Worm (Caenorhabditis elegans): ENCODE data around the gene ehbp-1.

ehbp-1 gene

ce11 chrV:9550313-9550712 lies at the start of gene ehbp-1:
TSS of gene ehbp-1 (plus strand) at chrV:9550644.
- TF ChIP-seq flt-1 (GFP tag; IDR thresholded peaks at IDR 0.05): no peak
- no peak for TF ChIP-seq tab-1 (GFP tag; IDR thresholded peaks at IDR 0.05)
- no peak for TF ChIP-seq cog-1 (tag; optimal IDR thresholded peaks at IDR 0.05)
- TF ChIP-seq T22C8.4 (GFP tag; IDR thresholded peaks at IDR 0.05): no peak
- TF ChIP-seq klf-2 (GFP tag; conservative IDR thresholded peaks at IDR 0.05): no peak
- TF ChIP-seq med-1 (GFP tag; optimal IDR thresholded peaks at IDR 0.05; ENCODE audit: insufficient read depth): no peak
- no peak for TF ChIP-seq ztf-23 (GFP tag; IDR thresholded peaks at IDR 0.05)
- no peak for TF ChIP-seq ref-1 (GFP tag; conservative IDR thresholded peaks at IDR 0.05)
- no peak for TF ChIP-seq ztf-29 (GFP tag; IDR thresholded peaks at IDR 0.05)

ce11 chrV:9500826-9501451 lies 49.5 kb upstream of the ehbp-1 start, which contains the start of gene swt-5:
TSS of gene swt-5 (plus strand) at chrV:9501401.
- TF ChIP-seq flt-1 (GFP tag; IDR thresholded peaks at IDR 0.05) (no peak), cog-1 (tag; optimal IDR thresholded peaks at IDR 0.05) (no peak), T22C8.4 (GFP tag; IDR thresholded peaks at IDR 0.05) (no peak), ztf-29 (GFP tag; IDR thresholded peaks at IDR 0.05) (no peak), klf-2 (GFP tag; conservative IDR thresholded peaks at IDR 0.05) (no peak), ref-1 (GFP tag; conservative IDR thresholded peaks at IDR 0.05) (no peak), tab-1 (GFP tag; IDR thresholded peaks at IDR 0.05) (no peak), ztf-23 (GFP tag; IDR thresholded peaks at IDR 0.05) (no peak), med-1 (GFP tag; optimal IDR thresholded peaks at IDR 0.05; ENCODE audit: insufficient read depth) (no peak)

- TF ChIP-seq klf-2 (GFP tag; conservative IDR thresholded peaks at IDR 0.05): peak; percentile 83
- TF ChIP-seq flt-1 (GFP tag; IDR thresholded peaks at IDR 0.05): peak; percentile 97
- peak; percentile 78 for TF ChIP-seq cog-1 (tag; optimal IDR thresholded peaks at IDR 0.05)
- peak; percentile 94 for TF ChIP-seq tab-1 (GFP tag; IDR thresholded peaks at IDR 0.05)
- TF ChIP-seq ztf-29 (GFP tag; IDR thresholded peaks at IDR 0.05): peak; percentile 79; the same call in 1 of the 2 replicates
- peak; percentile 95 for TF ChIP-seq ztf-23 (GFP tag; IDR thresholded peaks at IDR 0.05)
- peak; percentile 95 for TF ChIP-seq T22C8.4 (GFP tag; IDR thresholded peaks at IDR 0.05)
- TF ChIP-seq ref-1 (GFP tag; conservative IDR thresholded peaks at IDR 0.05): peak; percentile 84
- peak; percentile 41 for TF ChIP-seq med-1 (GFP tag; optimal IDR thresholded peaks at IDR 0.05; ENCODE audit: insufficient read depth)
Measured at ce11 chrV:9503152-9503817, 47.2 kb upstream of the ehbp-1 start.

- TF ChIP-seq flt-1 (GFP tag; IDR thresholded peaks at IDR 0.05): no peak
- TF ChIP-seq tab-1 (GFP tag; IDR thresholded peaks at IDR 0.05): no peak
- TF ChIP-seq ref-1 (GFP tag; conservative IDR thresholded peaks at IDR 0.05): no peak
- no peak for TF ChIP-seq ztf-29 (GFP tag; IDR thresholded peaks at IDR 0.05)
Measured at ce11 chrV:9504474-9504960, 45.9 kb upstream of the ehbp-1 start, which contains the start of gene haao-1. TSS of gene haao-1 (plus strand) at chrV:9504910.

ce11 chrV:9506931-9507330 lies 43.5 kb upstream of the ehbp-1 start:
- TF ChIP-seq med-1 (GFP tag; optimal IDR thresholded peaks at IDR 0.05; ENCODE audit: insufficient read depth) (no peak), cog-1 (tag; optimal IDR thresholded peaks at IDR 0.05) (no peak), tab-1 (GFP tag; IDR thresholded peaks at IDR 0.05) (no peak), flt-1 (GFP tag; IDR thresholded peaks at IDR 0.05) (no peak), klf-2 (GFP tag; conservative IDR thresholded peaks at IDR 0.05) (no peak), ztf-29 (GFP tag; IDR thresholded peaks at IDR 0.05) (no peak), T22C8.4 (GFP tag; IDR thresholded peaks at IDR 0.05) (no peak), ref-1 (GFP tag; conservative IDR thresholded peaks at IDR 0.05) (no peak), ztf-23 (GFP tag; IDR thresholded peaks at IDR 0.05) (no peak)

ce11 chrV:9507742-9508141 lies 42.7 kb upstream of the ehbp-1 start, which contains the start of gene acs-14:
TSS of gene acs-14 (plus strand) at chrV:9508132.
- TF ChIP-seq klf-2 (GFP tag; conservative IDR thresholded peaks at IDR 0.05) (no peak), ref-1 (GFP tag; conservative IDR thresholded peaks at IDR 0.05) (no peak), cog-1 (tag; optimal IDR thresholded peaks at IDR 0.05) (no peak), ztf-29 (GFP tag; IDR thresholded peaks at IDR 0.05) (no peak), ztf-23 (GFP tag; IDR thresholded peaks at IDR 0.05) (no peak), flt-1 (GFP tag; IDR thresholded peaks at IDR 0.05) (no peak), med-1 (GFP tag; optimal IDR thresholded peaks at IDR 0.05; ENCODE audit: insufficient read depth) (no peak), T22C8.4 (GFP tag; IDR thresholded peaks at IDR 0.05) (no peak), tab-1 (GFP tag; IDR thresholded peaks at IDR 0.05) (no peak)

ce11 chrV:9509597-9509996 lies 40.8 kb upstream of the ehbp-1 start:
- no peak for TF ChIP-seq T22C8.4 (GFP tag; IDR thresholded peaks at IDR 0.05)

- no peak for TF ChIP-seq klf-2 (GFP tag; conservative IDR thresholded peaks at IDR 0.05)
- no peak for TF ChIP-seq tab-1 (GFP tag; IDR thresholded peaks at IDR 0.05)
- no peak for TF ChIP-seq ztf-23 (GFP tag; IDR thresholded peaks at IDR 0.05)
- TF ChIP-seq T22C8.4 (GFP tag; IDR thresholded peaks at IDR 0.05): no peak
- no peak for TF ChIP-seq ref-1 (GFP tag; conservative IDR thresholded peaks at IDR 0.05)
- no peak for TF ChIP-seq ztf-29 (GFP tag; IDR thresholded peaks at IDR 0.05)
- no peak for TF ChIP-seq cog-1 (tag; optimal IDR thresholded peaks at IDR 0.05)
- TF ChIP-seq med-1 (GFP tag; optimal IDR thresholded peaks at IDR 0.05; ENCODE audit: insufficient read depth): no peak
- TF ChIP-seq flt-1 (GFP tag; IDR thresholded peaks at IDR 0.05): no peak
Measured at ce11 chrV:9513590-9513989, 36.9 kb upstream of the ehbp-1 start, which contains the start of gene eif-2Bdelta. TSS of gene eif-2Bdelta (plus strand) at chrV:9513824.

- no peak for TF ChIP-seq ref-1 (GFP tag; conservative IDR thresholded peaks at IDR 0.05)
- TF ChIP-seq flt-1 (GFP tag; IDR thresholded peaks at IDR 0.05): no peak
- TF ChIP-seq tab-1 (GFP tag; IDR thresholded peaks at IDR 0.05): no peak
- no peak for TF ChIP-seq T22C8.4 (GFP tag; IDR thresholded peaks at IDR 0.05)
- no peak for TF ChIP-seq ztf-23 (GFP tag; IDR thresholded peaks at IDR 0.05)
- no peak for TF ChIP-seq med-1 (GFP tag; optimal IDR thresholded peaks at IDR 0.05; ENCODE audit: insufficient read depth)
- no peak for TF ChIP-seq cog-1 (tag; optimal IDR thresholded peaks at IDR 0.05)
- TF ChIP-seq ztf-29 (GFP tag; IDR thresholded peaks at IDR 0.05): no peak
- TF ChIP-seq klf-2 (GFP tag; conservative IDR thresholded peaks at IDR 0.05): no peak
Measured at ce11 chrV:9516280-9516679, 34.2 kb upstream of the ehbp-1 start.

Data from whole organism, midembryonic.